Fruit fly (Drosophila melanogaster): ENCODE data around the gene Corp.

The Corp gene

dm6 chrX:8229918-8230699 lies 41.1 kb downstream of the Corp start (continued):
- TF ChIP-seq unc-4 (GFP tag; IDR thresholded peaks at IDR 0.05; ENCODE audit: partially characterized antibody) (no peak), CG14667 (GFP tag; IDR thresholded peaks at IDR 0.05) (no peak), Rx (GFP tag; IDR thresholded peaks at IDR 0.05) (no peak), CG12155 (GFP tag; optimal IDR thresholded peaks at IDR 0.05) (peak; percentile 7), Sin3A (optimal IDR thresholded peaks at IDR 0.05) (no peak), Asciz (GFP tag; optimal IDR thresholded peaks at IDR 0.05) (peak; percentile 85), hbn (GFP tag; IDR thresholded peaks at IDR 0.05; ENCODE audit: partially characterized antibody) (no peak), CG14441 (GFP tag; IDR thresholded peaks at IDR 0.05) (no peak), CG6254 (GFP tag; optimal IDR thresholded peaks at IDR 0.05) (peak; percentile 63), Max (GFP tag; optimal IDR thresholded peaks at IDR 0.05) (peak; percentile 19), caup (GFP tag; optimal IDR thresholded peaks at IDR 0.05; ENCODE audit: severe bottlenecking) (peak; percentile 55), CG13894 (tag; optimal IDR thresholded peaks at IDR 0.05) (no peak), yki (optimal IDR thresholded peaks at IDR 0.05) (no peak), CG8290 (GFP tag; optimal IDR thresholded peaks at IDR 0.05) (peak; percentile 31), CG8290 (tag; optimal IDR thresholded peaks at IDR 0.05) (peak; percentile 53 to 65), aop (GFP tag; IDR thresholded peaks at IDR 0.05) (no peak), CG8944 (GFP tag; optimal IDR thresholded peaks at IDR 0.05) (peak; percentile 39), Hand (GFP tag; optimal IDR thresholded peaks at IDR 0.05) (peak; percentile 33), Atf3 (GFP tag; optimal IDR thresholded peaks at IDR 0.05) (no peak), tin (GFP tag; optimal IDR thresholded peaks at IDR 0.05) (no peak), CG34422 (GFP tag; IDR thresholded peaks at IDR 0.05) (no peak), CG34224 (GFP tag; IDR thresholded peaks at IDR 0.05; ENCODE audit: partially characterized antibody) (no peak), ewg (GFP tag; optimal IDR thresholded peaks at IDR 0.05) (peak; percentile 22), CG8478 (optimal IDR thresholded peaks at IDR 0.05) (no peak), CG3838 (GFP tag; optimal IDR thresholded peaks at IDR 0.05) (peak; percentile 12), pho (GFP tag; optimal IDR thresholded peaks at IDR 0.05) (peak; percentile 25), CHES-1-like (GFP tag; optimal IDR thresholded peaks at IDR 0.05) (peak; percentile 24), ERR (GFP tag; optimal IDR thresholded peaks at IDR 0.05) (no peak), YL-1 (GFP tag; optimal IDR thresholded peaks at IDR 0.05) (no peak), btn (GFP tag; optimal IDR thresholded peaks at IDR 0.05) (peak; percentile 61), chn (GFP tag; optimal IDR thresholded peaks at IDR 0.05) (no peak), pb (GFP tag; optimal IDR thresholded peaks at IDR 0.05) (no peak), CG16863 (GFP tag; optimal IDR thresholded peaks at IDR 0.05) (peak; percentile 55), HmgD (GFP tag; optimal IDR thresholded peaks at IDR 0.05) (peak; percentile 13), CG15696 (tag; optimal IDR thresholded peaks at IDR 0.05) (peak; percentile 71), CG5245 (GFP tag; optimal IDR thresholded peaks at IDR 0.05) (no peak), Hr51 (GFP tag; optimal IDR thresholded peaks at IDR 0.05) (no peak), CG31224 (GFP tag; IDR thresholded peaks at IDR 0.05) (no peak), Atf6 (GFP tag; IDR thresholded peaks at IDR 0.05) (peak; percentile 24; the same call in 1 of the 2 replicates), fd64A (GFP tag; optimal IDR thresholded peaks at IDR 0.05) (peak; percentile 81), tap (tag; optimal IDR thresholded peaks at IDR 0.05) (peak; percentile 44), Stat92E (GFP tag; optimal IDR thresholded peaks at IDR 0.05) (no peak), CG12071 (GFP tag; optimal IDR thresholded peaks at IDR 0.05) (peak; percentile 83), fd96Cb (tag; optimal IDR thresholded peaks at IDR 0.05) (no peak), sisA (GFP tag; IDR thresholded peaks at IDR 0.05) (no peak), CG3281 (GFP tag; optimal IDR thresholded peaks at IDR 0.05) (peak; percentile 46), Med (GFP tag) (peak; percentile 91), Dll (GFP tag; IDR thresholded peaks at IDR 0.05; ENCODE audit: partially characterized antibody) (no peak), gsb (GFP tag; IDR thresholded peaks at IDR 0.05) (no peak), sima (GFP tag; optimal IDR thresholded peaks at IDR 0.05) (no peak), gcm2 (GFP tag; optimal IDR thresholded peaks at IDR 0.05) (no peak)
